Worm (Caenorhabditis elegans) whole organism, L2 larva: ENCODE measurements around the gene F08F8.7.

Experiments
- R02D3.7 ChIP-seq: fragments of 150-350 bp; optimal IDR thresholded peaks from 2 replicates; lab custom pipeline; 2014; ENCODE audit warnings: missing biosample characterization, missing genetic modification characterization
- Y55F3AM.14 ChIP-seq: fragments of 200-800 bp; sonication (Bioruptor generic); optimal IDR thresholded peaks from 2 replicates; lab custom pipeline; 2018; ENCODE audit warnings: mild to moderate bottlenecking, missing genetic modification characterization, missing compliant biosample characterization
- ZK546.5 ChIP-seq: sonication (generic microtip); optimal IDR thresholded peaks from 2 replicates; lab custom pipeline; 2017; ENCODE audit warnings: missing biosample characterization, missing genetic modification characterization
- alr-1 ChIP-seq: fragments of 150-350 bp; optimal IDR thresholded peaks from 2 replicates; lab custom pipeline; 2014; ENCODE audit warnings: missing biosample characterization, missing genetic modification characterization
- aly-2 ChIP-seq: fragments of 150-350 bp; optimal IDR thresholded peaks from 2 replicates; lab custom pipeline; 2014; ENCODE audit warnings: missing biosample characterization, missing genetic modification characterization
- ama-1 ChIP-seq: fragments of 150-350 bp; optimal IDR thresholded peaks from 2 replicates; lab custom pipeline; 2018; ENCODE audit warnings: inconsistent platforms
- blmp-1 ChIP-seq: sonication (generic microtip); optimal IDR thresholded peaks from 2 replicates; lab custom pipeline; 2017; ENCODE audit warnings: missing genetic modification characterization, mild to moderate bottlenecking, missing compliant biosample characterization, antibody characterized with exemption, moderate library complexity; ENCODE audit not compliant: insufficient read depth
- ceh-16 ChIP-seq: fragments of 150-350 bp; optimal IDR thresholded peaks from 2 replicates; lab custom pipeline; 2014; ENCODE audit warnings: missing biosample characterization, missing genetic modification characterization
- crh-2 ChIP-seq: sonication (generic microtip); optimal IDR thresholded peaks from 2 replicates; lab custom pipeline; 2017; ENCODE audit warnings: missing biosample characterization, missing genetic modification characterization
- egl-27 ChIP-seq: sonication (generic microtip); optimal IDR thresholded peaks from 3 replicates; lab custom pipeline; 2017; ENCODE audit warnings: missing biosample characterization, missing genetic modification reagents, missing genetic modification characterization
- elt-1 ChIP-seq: fragments of 150-350 bp; optimal IDR thresholded peaks from 2 replicates; lab custom pipeline; 2014; ENCODE audit warnings: missing biosample characterization, missing genetic modification characterization
- fos-1 ChIP-seq: fragments of 150-350 bp; optimal IDR thresholded peaks from 2 replicates; lab custom pipeline; 2014; ENCODE audit warnings: missing biosample characterization, missing genetic modification characterization
- gmeb-1 ChIP-seq: fragments of 150-350 bp; optimal IDR thresholded peaks from 2 replicates; lab custom pipeline; 2014; ENCODE audit warnings: missing biosample characterization, missing genetic modification characterization
- lsy-2 ChIP-seq, 2 experiments: fragments of 150-350 bp in 1 of 2; sonication (generic microtip) in 1 of 2; optimal IDR thresholded peaks; 2 replicates each; lab custom pipeline; 2014 to 2017; ENCODE audit warnings: missing biosample characterization in 2 of 2, missing genetic modification characterization in 2 of 2
- mab-5 ChIP-seq: fragments of 150-350 bp; optimal IDR thresholded peaks from 2 replicates; lab custom pipeline; 2014; ENCODE audit warnings: missing biosample characterization, missing genetic modification characterization
- mdl-1 ChIP-seq, 2 experiments: fragments of 150-350 bp in 1 of 2; sonication (generic microtip) in 1 of 2; optimal IDR thresholded peaks; 2 replicates each; lab custom pipeline; 2017; ENCODE audit warnings: missing biosample characterization in 2 of 2, missing genetic modification characterization in 2 of 2
- nhr-11 ChIP-seq: fragments of 150-350 bp; optimal IDR thresholded peaks from 2 replicates; lab custom pipeline; 2014; ENCODE audit warnings: missing biosample characterization, missing genetic modification characterization
- nhr-12 ChIP-seq: fragments of 150-350 bp; optimal IDR thresholded peaks from 2 replicates; lab custom pipeline; 2014; ENCODE audit warnings: missing biosample characterization, missing genetic modification characterization
- nhr-129 ChIP-seq: fragments of 150-350 bp; optimal IDR thresholded peaks from 2 replicates; lab custom pipeline; 2014; ENCODE audit warnings: missing biosample characterization, missing genetic modification characterization
- nhr-21 ChIP-seq: fragments of 150-350 bp; optimal IDR thresholded peaks from 2 replicates; lab custom pipeline; 2014; ENCODE audit warnings: missing biosample characterization, missing genetic modification characterization
- nhr-237 ChIP-seq: fragments of 150-350 bp; optimal IDR thresholded peaks from 2 replicates; lab custom pipeline; 2014; ENCODE audit warnings: missing biosample characterization, missing genetic modification characterization
- nhr-25 ChIP-seq: fragments of 150-350 bp; sonication (generic microtip); optimal IDR thresholded peaks from 3 replicates; lab custom pipeline; 2014; ENCODE audit warnings: missing biosample characterization, missing genetic modification characterization
- nhr-6 ChIP-seq: fragments of 150-350 bp; optimal IDR thresholded peaks from 2 replicates; lab custom pipeline; 2014; ENCODE audit warnings: missing biosample characterization, missing genetic modification characterization
- nhr-77 ChIP-seq: fragments of 150-350 bp; optimal IDR thresholded peaks from 2 replicates; lab custom pipeline; 2014; ENCODE audit warnings: missing biosample characterization, missing genetic modification characterization
- peb-1 ChIP-seq: fragments of 150-350 bp; optimal IDR thresholded peaks from 2 replicates; lab custom pipeline; 2014; ENCODE audit warnings: missing biosample characterization, missing genetic modification characterization
- sma-3 ChIP-seq: sonication (generic microtip); optimal IDR thresholded peaks from 2 replicates; lab custom pipeline; 2016; ENCODE audit warnings: missing genetic modification reagents, missing genetic modification characterization, missing compliant biosample characterization
- sma-9 ChIP-seq, 2 experiments: fragments of 150-350 bp in 1 of 2; sonication (generic microtip) in 1 of 2; optimal IDR thresholded peaks; 2 replicates each; lab custom pipeline; 2014 to 2016; ENCODE audit warnings: missing genetic modification characterization in 2 of 2, mild to moderate bottlenecking in 1 of 2, missing biosample characterization in 1 of 2, missing compliant biosample characterization in 1 of 2, missing genetic modification reagents in 1 of 2, moderate library complexity in 1 of 2
- unc-39 ChIP-seq: fragments of 150-350 bp; optimal IDR thresholded peaks from 2 replicates; lab custom pipeline; 2014; ENCODE audit warnings: missing biosample characterization, missing genetic modification characterization
- unc-62 ChIP-seq: fragments of 150-350 bp; optimal IDR thresholded peaks from 2 replicates; lab custom pipeline; 2014; ENCODE audit warnings: missing biosample characterization, missing genetic modification reagents, missing genetic modification characterization
- zag-1 ChIP-seq: fragments of 150-350 bp; optimal IDR thresholded peaks from 2 replicates; lab custom pipeline; 2014; ENCODE audit warnings: missing biosample characterization, missing genetic modification characterization
- ztf-4 ChIP-seq: fragments of 150-350 bp; optimal IDR thresholded peaks from 2 replicates; lab custom pipeline; 2014; ENCODE audit warnings: missing biosample characterization, missing genetic modification characterization

F08F8.7 gene

DNA sequence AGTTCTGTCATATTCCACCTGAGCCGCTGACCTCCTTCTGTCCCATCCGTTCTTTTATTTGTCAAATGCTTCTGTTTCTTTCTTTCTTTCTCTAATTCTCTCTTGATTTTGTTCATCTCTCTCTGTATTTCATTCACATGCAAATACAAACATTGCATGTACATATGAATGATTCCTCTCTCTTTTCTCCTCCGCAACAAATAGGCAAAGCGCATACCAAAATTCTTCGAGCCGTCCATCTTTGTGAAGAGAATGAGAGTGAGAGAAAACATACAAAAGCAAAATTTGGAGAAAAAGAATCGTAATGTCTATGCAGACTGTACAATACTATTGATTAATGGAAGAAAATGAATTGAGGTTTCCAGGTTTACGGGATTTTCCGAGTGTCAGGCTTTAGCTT is 29.6 kb downstream of the F08F8.7 start:
- no peak for TF ChIP-seq sma-9 (GFP tag; optimal IDR thresholded peaks at IDR 0.05; lab: Kevin White, UChicago)
- TF ChIP-seq sma-9 (tag; optimal IDR thresholded peaks at IDR 0.05; lab: Kevin White, UChicago): no peak
- no peak for TF ChIP-seq mdl-1 (tag; optimal IDR thresholded peaks at IDR 0.05; lab: Kevin White, UChicago)
- peak; percentile 38 for TF ChIP-seq fos-1
- TF ChIP-seq nhr-129 (tag; lab: Kevin White, UChicago): no peak
- TF ChIP-seq zag-1 (tag; lab: Kevin White, UChicago): no peak
- TF ChIP-seq crh-2 (tag; lab: Kevin White, UChicago): peak; percentile 18
- TF ChIP-seq nhr-21: no peak
- TF ChIP-seq, all 48 proteins: peak for 2

DNA sequence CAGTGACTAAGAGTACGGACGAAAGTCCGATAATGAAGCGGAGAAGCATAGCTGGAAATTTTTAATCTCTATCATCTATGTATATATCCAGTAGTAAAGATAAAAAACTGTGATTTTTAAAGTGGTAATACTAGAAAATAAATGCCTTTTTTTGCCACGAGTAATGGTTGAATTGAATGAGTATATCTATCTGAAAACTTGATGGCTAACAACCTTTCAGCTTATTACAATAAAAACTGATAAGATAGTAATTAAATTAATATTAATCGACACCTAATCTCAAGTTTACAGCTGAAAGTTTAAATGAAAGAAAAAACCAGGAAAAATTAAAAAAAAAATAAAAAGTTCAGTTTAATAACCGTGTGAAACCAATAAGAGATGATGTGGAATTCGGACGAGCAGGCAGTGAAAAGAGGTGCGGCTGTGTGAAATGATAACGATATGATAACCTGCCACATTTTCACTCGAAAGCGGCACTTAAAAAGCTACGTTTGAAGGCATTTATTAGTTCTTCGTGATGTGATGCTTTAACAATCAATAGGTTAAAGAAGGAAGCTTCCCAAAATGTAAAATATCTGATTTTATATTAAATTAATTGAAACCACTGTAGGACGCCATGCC is 31.9 kb downstream of the F08F8.7 start, which contains the start of gene nspg-6:
TSS of gene nspg-6 (minus strand) at position 51 of the 621 bp plus-strand sequence.
- TF ChIP-seq fos-1 (peak; percentile 87), crh-2 (tag; lab: Kevin White, UChicago) (peak; percentile 65), Y55F3AM.14 (GFP tag; lab: Kevin White, UChicago) (no peak)

DNA sequence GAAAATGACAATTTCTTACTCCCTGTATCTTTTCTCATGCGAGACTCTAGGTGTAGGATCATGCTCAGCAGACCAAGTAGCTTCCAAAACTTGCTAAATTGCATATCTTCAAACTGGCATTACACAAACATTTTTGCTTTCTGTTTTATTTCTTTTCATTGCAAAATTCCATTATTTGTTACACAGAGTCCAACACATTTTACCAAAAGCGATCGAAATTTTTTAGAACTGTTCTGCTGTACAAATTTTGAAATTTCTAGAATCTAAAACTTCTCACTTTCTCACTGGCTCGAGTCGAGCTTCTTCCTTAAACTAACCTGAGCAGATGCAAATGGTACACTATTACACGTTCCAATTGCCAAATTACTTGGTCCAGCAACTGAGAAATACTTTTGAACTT is 32.5 kb downstream of the F08F8.7 start:
- TF ChIP-seq unc-62 (GFP tag; lab: Kevin White, UChicago) (no peak), mab-5 (tag; lab: Kevin White, UChicago) (no peak)

DNA sequence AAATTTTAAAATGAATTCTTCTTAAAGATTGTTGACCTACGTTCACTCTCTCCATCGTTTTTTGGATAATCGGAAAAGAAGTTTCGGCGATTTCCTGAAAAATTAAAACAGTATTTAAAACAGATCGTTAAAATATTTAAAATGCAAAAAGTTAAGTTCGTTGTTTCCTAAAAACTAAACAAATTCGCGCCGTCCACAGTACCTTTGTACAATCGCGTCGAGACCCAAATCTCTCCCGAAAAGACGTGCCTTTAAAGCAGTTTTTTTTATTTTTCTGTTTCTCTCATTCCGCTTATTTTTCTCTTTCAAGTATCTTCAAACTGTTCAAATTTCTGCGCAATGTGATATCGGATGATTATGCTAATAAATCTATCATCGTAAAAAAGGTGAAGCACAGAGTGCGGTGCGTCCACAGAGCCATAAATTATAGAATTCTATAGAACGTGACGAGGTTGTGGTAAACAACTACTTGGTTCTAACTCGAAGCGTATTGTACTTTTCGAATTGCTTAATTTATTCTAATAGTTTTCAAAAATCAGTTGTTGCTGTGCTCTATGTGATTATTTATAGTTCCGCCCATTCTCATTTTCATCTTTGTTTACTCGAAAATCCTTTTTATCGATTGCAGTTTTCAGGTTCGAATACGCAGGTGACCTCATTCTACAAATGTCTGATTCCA is 36.1 kb downstream of the F08F8.7 start, which contains the start of the genes F56C9.6 and F56C9.3:
TSS of gene F56C9.6 (minus strand) at position 112 of the 679 bp plus-strand sequence.
TSS of gene F56C9.3 (plus strand) at position 629 of the 679 bp plus-strand sequence.
- no peak for TF ChIP-seq R02D3.7 (tag; lab: Kevin White, UChicago)
- TF ChIP-seq sma-9 (GFP tag; optimal IDR thresholded peaks at IDR 0.05; lab: Kevin White, UChicago): no peak
- no peak for TF ChIP-seq sma-9 (tag; optimal IDR thresholded peaks at IDR 0.05; lab: Kevin White, UChicago)
- TF ChIP-seq mdl-1 (tag; optimal IDR thresholded peaks at IDR 0.05; lab: Kevin White, UChicago): no peak
- TF ChIP-seq alr-1 (tag; lab: Kevin White, UChicago): no peak
- no peak for TF ChIP-seq blmp-1
- TF ChIP-seq crh-2 (tag; lab: Kevin White, UChicago): no peak
- TF ChIP-seq egl-27 (tag; lab: Kevin White, UChicago): no peak
- no peak for TF ChIP-seq ZK546.5 (tag; lab: Kevin White, UChicago)
- no peak for TF ChIP-seq unc-62 (GFP tag; lab: Kevin White, UChicago)

DNA sequence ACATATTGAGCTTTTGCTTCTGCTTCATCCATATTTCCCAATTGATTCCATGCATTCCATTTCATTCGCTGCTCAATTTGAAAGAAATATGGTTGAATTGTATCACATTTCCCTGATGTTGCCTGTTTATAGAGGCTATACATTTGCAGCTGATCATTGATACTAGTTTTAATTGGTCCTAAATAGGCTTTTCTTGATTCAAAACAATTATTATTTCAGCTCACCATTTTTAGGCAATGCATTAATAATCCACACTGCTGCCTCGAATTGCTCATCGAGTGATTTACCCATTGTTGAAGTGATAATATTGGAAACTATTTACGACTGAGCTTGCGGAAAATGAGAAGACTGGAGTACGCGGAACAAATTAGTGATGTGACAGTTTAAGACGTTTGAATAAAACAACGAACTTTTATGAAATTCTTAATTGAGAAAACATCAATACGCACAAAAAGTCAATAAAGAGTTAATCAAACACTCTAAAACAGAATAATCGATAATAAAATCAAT is 38.3 kb downstream of the F08F8.7 start, which contains the start of gene acbp-4:
TSS of gene acbp-4 (minus strand) at position 510 of the 510 bp plus-strand sequence.
- TF ChIP-seq nhr-11 (tag; lab: Kevin White, UChicago) (no peak), lsy-2 (tag; optimal IDR thresholded peaks at IDR 0.05; lab: Kevin White, UChicago) (no peak), alr-1 (tag; lab: Kevin White, UChicago) (no peak), peb-1 (tag; lab: Kevin White, UChicago) (no peak), nhr-12 (tag; lab: Kevin White, UChicago) (no peak), ceh-16 (no peak), nhr-77 (tag; lab: Kevin White, UChicago) (no peak)

DNA sequence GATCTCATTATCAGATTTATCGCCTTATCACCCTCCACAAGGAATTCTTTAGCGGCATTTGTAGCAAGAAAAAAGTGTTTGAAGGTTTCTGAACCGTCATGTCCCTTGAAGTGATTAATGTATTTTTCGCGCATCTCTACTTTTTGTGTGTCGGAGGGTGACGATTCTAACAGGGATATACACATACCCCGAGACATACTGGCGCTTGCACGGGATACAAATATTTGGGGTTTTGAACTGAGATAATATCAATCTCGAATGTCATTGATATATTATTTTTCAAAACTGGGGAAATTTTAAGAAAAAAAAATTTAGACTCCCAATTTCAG is 41.3 kb downstream of the F08F8.7 start:
- TF ChIP-seq aly-2 (tag; lab: Kevin White, UChicago) (no peak), fos-1 (peak; percentile 19), nhr-21 (peak; percentile 73), sma-9 (GFP tag; optimal IDR thresholded peaks at IDR 0.05; lab: Kevin White, UChicago) (peak; percentile 37), sma-9 (tag; optimal IDR thresholded peaks at IDR 0.05; lab: Kevin White, UChicago) (no peak), sma-3 (peak; percentile 93), mdl-1 (tag; optimal IDR thresholded peaks at IDR 0.05; lab: Kevin White, UChicago) (no peak), egl-27 (tag; lab: Kevin White, UChicago) (peak; percentile 9)
- TF ChIP-seq, all 48 proteins: peak for 5

DNA sequence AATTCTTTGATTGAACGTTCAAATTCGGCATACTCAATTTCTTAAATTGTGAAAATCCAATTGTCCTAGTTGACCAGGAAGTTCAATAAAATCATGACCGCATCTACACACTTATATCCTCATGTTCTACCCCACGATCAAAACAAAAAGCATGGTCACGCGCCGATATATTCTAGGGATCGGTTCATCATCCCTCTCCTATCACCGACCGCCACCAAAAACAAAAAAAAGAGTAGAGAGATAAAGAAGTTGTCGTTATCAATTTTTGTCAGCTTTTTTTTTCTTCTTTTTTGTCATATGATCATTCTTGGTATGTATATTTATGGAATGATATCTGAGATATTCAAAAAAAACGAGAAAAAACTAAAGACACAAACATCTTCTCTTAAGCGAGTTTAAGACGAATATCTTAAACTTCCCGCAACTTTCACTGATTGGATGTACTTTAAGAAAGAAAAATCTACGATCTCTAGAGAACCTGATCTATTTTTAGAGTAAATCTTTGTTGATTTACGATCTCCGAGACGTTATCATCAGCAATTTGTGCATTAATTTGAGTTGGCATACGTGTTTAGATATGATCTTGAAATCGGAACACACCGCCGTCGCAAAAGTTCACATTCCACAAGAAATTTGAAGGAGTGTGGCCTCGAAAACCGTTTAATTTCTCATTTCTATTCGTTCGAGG is 41.8 kb downstream of the F08F8.7 start:
- no peak for TF ChIP-seq nhr-237 (tag; lab: Kevin White, UChicago)
- peak; percentile 85 for TF ChIP-seq elt-1
- peak; percentile 5 for TF ChIP-seq nhr-129 (tag; lab: Kevin White, UChicago)
- TF ChIP-seq nhr-21: peak; percentile 61
- no peak for TF ChIP-seq unc-62 (GFP tag; lab: Kevin White, UChicago)
- TF ChIP-seq lsy-2 (tag; optimal IDR thresholded peaks at IDR 0.05; lab: Kevin White, UChicago): peak in 1 of 2 experiments; percentile 33
- no peak for TF ChIP-seq fos-1
- TF ChIP-seq gmeb-1 (tag; lab: Kevin White, UChicago): peak; percentile 27
- no peak for TF ChIP-seq crh-2 (tag; lab: Kevin White, UChicago)
- TF ChIP-seq ztf-4 (tag; lab: Kevin White, UChicago): no peak
- no peak for TF ChIP-seq nhr-11 (tag; lab: Kevin White, UChicago)
- no peak for TF ChIP-seq nhr-77 (tag; lab: Kevin White, UChicago)
- TF ChIP-seq blmp-1: peak; percentile 26
- TF ChIP-seq peb-1 (tag; lab: Kevin White, UChicago): no peak
- no peak for TF ChIP-seq nhr-6 (tag; lab: Kevin White, UChicago)
- peak in 1 of 2 experiments; percentile 22 for TF ChIP-seq mdl-1 (tag; optimal IDR thresholded peaks at IDR 0.05; lab: Kevin White, UChicago)
- no peak for TF ChIP-seq zag-1 (tag; lab: Kevin White, UChicago)
- TF ChIP-seq nhr-25 (tag; lab: Kevin White, UChicago): no peak
- TF ChIP-seq unc-39 (tag; lab: Kevin White, UChicago): no peak
- peak; percentile 34 for TF ChIP-seq sma-9 (GFP tag; optimal IDR thresholded peaks at IDR 0.05; lab: Kevin White, UChicago)
- TF ChIP-seq sma-9 (tag; optimal IDR thresholded peaks at IDR 0.05; lab: Kevin White, UChicago): no peak
- TF ChIP-seq mab-5 (tag; lab: Kevin White, UChicago): no peak
- TF ChIP-seq ZK546.5 (tag; lab: Kevin White, UChicago): no peak
- TF ChIP-seq sma-3: peak; percentile 61
- TF ChIP-seq ama-1: no peak
